Worm (Caenorhabditis elegans): Measurements from ENCODE around the gene str-217.

- TF ChIP-seq nhr-237 (tag; optimal IDR thresholded peaks at IDR 0.05) (no peak), R02D3.7 (tag; optimal IDR thresholded peaks at IDR 0.05) (no peak), mdl-1 (tag; optimal IDR thresholded peaks at IDR 0.05) (no peak), alr-1 (tag; optimal IDR thresholded peaks at IDR 0.05) (no peak), unc-62 (GFP tag; optimal IDR thresholded peaks at IDR 0.05) (no peak), elt-3 (tag; optimal IDR thresholded peaks at IDR 0.05) (no peak), egl-27 (tag; optimal IDR thresholded peaks at IDR 0.05) (no peak), skn-1 (tag; optimal IDR thresholded peaks at IDR 0.05) (no peak), ztf-11 (tag; optimal IDR thresholded peaks at IDR 0.05) (no peak)
Measured at ce11 chrV:16974919-16975318, 25.2 kb downstream of the str-217 start, which contains the start of gene srx-54.

Measured in whole organism, L2 larva.